Fruit fly (Drosophila melanogaster) Kc167 (cell line): ENCODE data around the gene Or10a.

ENCODE experiments used
- Myc ChIP-seq: fragments of >200 bp; optimal IDR thresholded peaks from 2 replicates; lab custom pipeline; 2017; ENCODE audit warnings: missing external identifiers
- insv ChIP-seq: fragments of >200 bp; optimal IDR thresholded peaks from 3 replicates; lab custom pipeline; 2018; ENCODE audit warnings: missing external identifiers
- psq ChIP-seq: fragments of >200 bp; optimal IDR thresholded peaks from 2 replicates; lab custom pipeline; 2017; ENCODE audit warnings: missing external identifiers

DNA sequence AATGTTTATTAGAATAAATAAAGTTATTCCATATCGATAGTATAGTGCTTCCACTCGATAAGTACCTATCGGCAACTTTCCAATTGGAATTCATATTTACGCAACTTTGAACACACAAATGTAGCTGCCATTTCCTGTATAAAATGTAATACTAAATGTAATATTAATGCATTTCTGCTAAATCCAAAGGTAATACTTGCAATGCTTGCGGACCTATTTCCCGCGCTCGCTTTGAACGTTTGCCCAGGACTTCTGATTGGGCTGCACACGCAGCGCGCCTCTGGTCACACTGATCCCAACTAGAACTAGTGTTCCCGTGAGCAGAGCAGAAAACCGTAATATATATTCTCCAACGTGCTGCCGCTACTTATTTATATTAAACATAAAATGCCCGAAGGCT lies 47.8 kb downstream of the Or10a start, which contains the start of gene dlg1:
- TF ChIP-seq Myc (lab: Kevin White, UChicago) (no peak), insv (lab: Kevin White, UChicago) (peak; percentile 86), psq (lab: Kevin White, UChicago) (peak; percentile 53)
